Worm (Caenorhabditis elegans): ENCODE measurements around the gene K08E7.4.

The K08E7.4 gene

ce11 chrIV:12571047-12571446 is at the start of gene K08E7.4:
Gene K08E7.4 (minus strand): TSS chrIV:12571147.
- TF ChIP-seq unc-62 (GFP tag; optimal IDR thresholded peaks at IDR 0.05), result no peak

ce11 chrIV:12618877-12619276 is 47.9 kb upstream of the K08E7.4 start:
- TF ChIP-seq unc-62 (GFP tag; optimal IDR thresholded peaks at IDR 0.05), result no peak

- no peak for TF ChIP-seq unc-62 (GFP tag; optimal IDR thresholded peaks at IDR 0.05)
These were observed 47.0 kb upstream of the K08E7.4 start for ce11 chrIV:12617934-12618333.

ce11 chrIV:12616943-12617689 is 46.2 kb upstream of the K08E7.4 start:
- no peak for TF ChIP-seq unc-62 (GFP tag; optimal IDR thresholded peaks at IDR 0.05)

- TF ChIP-seq unc-62 (GFP tag; optimal IDR thresholded peaks at IDR 0.05), result no peak
These were observed 44.3 kb upstream of the K08E7.4 start for ce11 chrIV:12615122-12615745.

- no peak for TF ChIP-seq unc-62 (GFP tag; optimal IDR thresholded peaks at IDR 0.05)
These were observed 43.7 kb upstream of the K08E7.4 start, which contains the start of gene efa-6 for ce11 chrIV:12614624-12615023. Gene efa-6 (minus strand): TSS chrIV:12614724.

ce11 chrIV:12605401-12605800 is 34.5 kb upstream of the K08E7.4 start, which contains the start of gene Y55D9A.2:
Gene Y55D9A.2 (minus strand): TSS chrIV:12605431.
- no peak for TF ChIP-seq unc-62 (GFP tag; optimal IDR thresholded peaks at IDR 0.05)

- TF ChIP-seq unc-62 (GFP tag; optimal IDR thresholded peaks at IDR 0.05), result no peak
These were observed 30.0 kb upstream of the K08E7.4 start for ce11 chrIV:12600941-12601340.

ce11 chrIV:12599158-12599557 is 28.2 kb upstream of the K08E7.4 start, which contains the start of gene pgp-1:
Gene pgp-1 (minus strand): TSS chrIV:12599169.
- TF ChIP-seq unc-62 (GFP tag; optimal IDR thresholded peaks at IDR 0.05), result no peak

- no peak for TF ChIP-seq unc-62 (GFP tag; optimal IDR thresholded peaks at IDR 0.05)
These were observed 26.0 kb upstream of the K08E7.4 start for ce11 chrIV:12596960-12597359.

ce11 chrIV:12594574-12594973 is 23.6 kb upstream of the K08E7.4 start:
- TF ChIP-seq unc-62 (GFP tag; optimal IDR thresholded peaks at IDR 0.05), result no peak

- TF ChIP-seq unc-62 (GFP tag; optimal IDR thresholded peaks at IDR 0.05), result no peak
These were observed 19.4 kb upstream of the K08E7.4 start, which contains the start of gene cul-6 for ce11 chrIV:12590373-12590772. Gene cul-6 (minus strand): TSS chrIV:12590451.

- no peak for TF ChIP-seq unc-62 (GFP tag; optimal IDR thresholded peaks at IDR 0.05)
These were observed 15.0 kb upstream of the K08E7.4 start, which contains the start of gene K08E7.8 for ce11 chrIV:12585966-12586365. Gene K08E7.8 (minus strand): TSS chrIV:12586066.

- TF ChIP-seq unc-62 (GFP tag; optimal IDR thresholded peaks at IDR 0.05), result no peak
These were observed 13.2 kb upstream of the K08E7.4 start for ce11 chrIV:12584146-12584545.

- no peak for TF ChIP-seq unc-62 (GFP tag; optimal IDR thresholded peaks at IDR 0.05)
These were observed 12.2 kb upstream of the K08E7.4 start for ce11 chrIV:12583181-12583580.

ce11 chrIV:12581046-12581445 is 10.1 kb upstream of the K08E7.4 start, which contains the start of gene K08E7.6:
Gene K08E7.6 (minus strand): TSS chrIV:12581146.
- no peak for TF ChIP-seq unc-62 (GFP tag; optimal IDR thresholded peaks at IDR 0.05)

- TF ChIP-seq unc-62 (GFP tag; optimal IDR thresholded peaks at IDR 0.05), result no peak
These were observed 3.3 kb upstream of the K08E7.4 start for ce11 chrIV:12574265-12574664.
